Fruit fly (Drosophila melanogaster): Measurements from ENCODE around the gene Asciz.

Asciz gene

dm6 chr3L:3149060-3149872 lies 16.8 kb downstream of the Asciz start (continued):
- TF ChIP-seq CG4424 (GFP tag; optimal IDR thresholded peaks at IDR 0.05) (no peak), stwl (tag; optimal IDR thresholded peaks at IDR 0.05) (no peak), p53 (GFP tag; optimal IDR thresholded peaks at IDR 0.05) (no peak), CG43689 (GFP tag; IDR thresholded peaks at IDR 0.05) (no peak), CG16863 (GFP tag; optimal IDR thresholded peaks at IDR 0.05) (no peak), MESR4 (GFP tag; optimal IDR thresholded peaks at IDR 0.05) (no peak), Bdp1 (GFP tag; optimal IDR thresholded peaks at IDR 0.05) (no peak), ERR (GFP tag; optimal IDR thresholded peaks at IDR 0.05) (no peak), lbe (GFP tag; optimal IDR thresholded peaks at IDR 0.05) (no peak), fd102C (GFP tag; optimal IDR thresholded peaks at IDR 0.05) (no peak), CG32767 (GFP tag; IDR thresholded peaks at IDR 0.05) (no peak), Opbp (GFP tag; IDR thresholded peaks at IDR 0.05; ENCODE audit: partially characterized antibody) (no peak), CG16813 (GFP tag; IDR thresholded peaks at IDR 0.05; ENCODE audit: partially characterized antibody) (no peak), CG6689 (GFP tag; IDR thresholded peaks at IDR 0.05) (no peak), CG31365 (tag; optimal IDR thresholded peaks at IDR 0.05) (no peak), Ada2b (GFP tag; IDR thresholded peaks at IDR 0.05) (no peak), CG4707 (GFP tag; optimal IDR thresholded peaks at IDR 0.05) (no peak), crol (GFP tag; IDR thresholded peaks at IDR 0.05) (peak; percentile 92), knrl (GFP tag; IDR thresholded peaks at IDR 0.05; ENCODE audit: partially characterized antibody) (no peak; the same call in 2 of the 3 replicates), lov (optimal IDR thresholded peaks at IDR 0.05) (no peak), lov (GFP tag; IDR thresholded peaks at IDR 0.05) (no peak), CG16815 (GFP tag; optimal IDR thresholded peaks at IDR 0.05) (no peak), B-H1 (GFP tag; IDR thresholded peaks at IDR 0.05) (no peak), CHES-1-like (GFP tag; optimal IDR thresholded peaks at IDR 0.05) (peak; percentile 54), CG1603 (tag; optimal IDR thresholded peaks at IDR 0.05) (no peak), gsb (GFP tag; IDR thresholded peaks at IDR 0.05) (no peak), ara (GFP tag; IDR thresholded peaks at IDR 0.05) (no peak), CG13624 (GFP tag; optimal IDR thresholded peaks at IDR 0.05) (peak; percentile 72), H2.0 (GFP tag; IDR thresholded peaks at IDR 0.05) (no peak), dpn (GFP tag; optimal IDR thresholded peaks at IDR 0.05) (no peak), ken (GFP tag; IDR thresholded peaks at IDR 0.05) (no peak), tgo (GFP tag; IDR thresholded peaks at IDR 0.05) (no peak), CG9727 (GFP tag; optimal IDR thresholded peaks at IDR 0.05) (no peak), CG1233 (GFP tag; optimal IDR thresholded peaks at IDR 0.05) (no peak), lola (GFP tag; optimal IDR thresholded peaks at IDR 0.05) (no peak), CG10565 (GFP tag; optimal IDR thresholded peaks at IDR 0.05) (no peak), CG8924 (tag; optimal IDR thresholded peaks at IDR 0.05) (peak; percentile 16), H15 (GFP tag; IDR thresholded peaks at IDR 0.05) (no peak), schlank (tag; optimal IDR thresholded peaks at IDR 0.05) (no peak), CG8765 (GFP tag; IDR thresholded peaks at IDR 0.05) (no peak)
